Fruit fly (Drosophila melanogaster): ENCODE data around the gene CG15601.

The CG15601 gene

dm6 chrX:15703720-15704206 lies 6.7 kb upstream of the CG15601 start, which contains the start of the genes Pis and Hap40 (continued):
- TF ChIP-seq CG7745 (tag; optimal IDR thresholded peaks at IDR 0.05) (no peak), Elba2 (GFP tag; optimal IDR thresholded peaks at IDR 0.05) (no peak), nau (GFP tag; optimal IDR thresholded peaks at IDR 0.05) (no peak), CG8290 (GFP tag; optimal IDR thresholded peaks at IDR 0.05) (peak; percentile 37), CG8290 (tag; optimal IDR thresholded peaks at IDR 0.05) (no peak), CG2120 (GFP tag; optimal IDR thresholded peaks at IDR 0.05) (peak; percentile 81), YL-1 (GFP tag; optimal IDR thresholded peaks at IDR 0.05) (peak; percentile 36), emc (GFP tag; optimal IDR thresholded peaks at IDR 0.05) (no peak), Mes4 (GFP tag; optimal IDR thresholded peaks at IDR 0.05) (no peak), dysf (GFP tag; IDR thresholded peaks at IDR 0.05) (peak; percentile 84), bigmax (GFP tag; optimal IDR thresholded peaks at IDR 0.05) (no peak), CG34376 (GFP tag; optimal IDR thresholded peaks at IDR 0.05) (peak; percentile 38), Sox102F (GFP tag; optimal IDR thresholded peaks at IDR 0.05) (no peak), az2 (GFP tag; optimal IDR thresholded peaks at IDR 0.05) (peak; percentile 44), CG14860 (GFP tag; IDR thresholded peaks at IDR 0.05; ENCODE audit: partially characterized antibody) (no peak), CG4820 (GFP tag; optimal IDR thresholded peaks at IDR 0.05) (peak; percentile 57), bbx (GFP tag; IDR thresholded peaks at IDR 0.05; ENCODE audit: partially characterized antibody) (no peak), CG6765 (GFP tag; optimal IDR thresholded peaks at IDR 0.05) (no peak), CG15269 (tag; optimal IDR thresholded peaks at IDR 0.05) (peak; percentile 78), CG17802 (tag; optimal IDR thresholded peaks at IDR 0.05) (peak; percentile 77), ind (GFP tag; optimal IDR thresholded peaks at IDR 0.05) (peak; percentile 80), CG8944 (GFP tag; optimal IDR thresholded peaks at IDR 0.05) (peak; percentile 40), CG10147 (GFP tag; optimal IDR thresholded peaks at IDR 0.05) (peak; percentile 66), slou (GFP tag; optimal IDR thresholded peaks at IDR 0.05) (peak; percentile 25), CG12659 (GFP tag; optimal IDR thresholded peaks at IDR 0.05) (peak; percentile 88), ftz-f1 (GFP tag; optimal IDR thresholded peaks at IDR 0.05) (peak; percentile 67), CG32767 (GFP tag; IDR thresholded peaks at IDR 0.05) (peak; percentile 27; the same call in 1 of the 2 replicates), CG7786 (GFP tag; optimal IDR thresholded peaks at IDR 0.05) (peak; percentile 56), zf30C (GFP tag; optimal IDR thresholded peaks at IDR 0.05) (peak; percentile 0), onecut (GFP tag; IDR thresholded peaks at IDR 0.05) (peak; percentile 41), CG13624 (GFP tag; optimal IDR thresholded peaks at IDR 0.05) (no peak), E2f1 (GFP tag; IDR thresholded peaks at IDR 0.05) (peak; percentile 17; the same call in 1 of the 2 replicates), chif (GFP tag; optimal IDR thresholded peaks at IDR 0.05) (peak; percentile 7 to 61), Poxn (GFP tag; IDR thresholded peaks at IDR 0.05) (peak; percentile 35; the same call in 1 of the 2 replicates), CG11398 (GFP tag; optimal IDR thresholded peaks at IDR 0.05) (no peak), Antp (GFP tag; optimal IDR thresholded peaks at IDR 0.05) (peak; percentile 30), fru (optimal IDR thresholded peaks at IDR 0.05) (no peak), tup (GFP tag; optimal IDR thresholded peaks at IDR 0.05) (no peak), HmgZ (tag; optimal IDR thresholded peaks at IDR 0.05) (peak; percentile 69), CG7839 (tag; optimal IDR thresholded peaks at IDR 0.05) (peak; percentile 82), Sry-δ (GFP tag; optimal IDR thresholded peaks at IDR 0.05) (no peak), cad (GFP tag; optimal IDR thresholded peaks at IDR 0.05) (no peak), CG10543 (GFP tag; optimal IDR thresholded peaks at IDR 0.05) (peak; percentile 68), CG7271 (tag; optimal IDR thresholded peaks at IDR 0.05) (no peak), da (GFP tag; optimal IDR thresholded peaks at IDR 0.05) (no peak), CG8089 (GFP tag; optimal IDR thresholded peaks at IDR 0.05) (no peak), fu2 (GFP tag; optimal IDR thresholded peaks at IDR 0.05) (peak; percentile 60), CG17186 (GFP tag; optimal IDR thresholded peaks at IDR 0.05) (peak; percentile 10), CG12942 (GFP tag; optimal IDR thresholded peaks at IDR 0.05) (peak; percentile 55), CG10959 (GFP tag; IDR thresholded peaks at IDR 0.05) (peak; percentile 26; the same call in 1 of the 2 replicates), CG1602 (GFP tag; optimal IDR thresholded peaks at IDR 0.05) (peak; percentile 72), trh (GFP tag; optimal IDR thresholded peaks at IDR 0.05) (no peak)

Data from whole organism, embryonic.